Fruit fly (Drosophila melanogaster) whole organism, embryonic: ENCODE measurements around the gene CG4041.

Experiments used
- Mad ChIP-seq: fragments of 200-800 bp; sonication (Bioruptor generic); optimal IDR thresholded peaks from 2 replicates; lab custom pipeline; 2016; ENCODE audit warnings: missing biosample characterization, missing genetic modification characterization
- az2 ChIP-seq: fragments of 200-800 bp; sonication (Bioruptor generic); optimal IDR thresholded peaks from 3 replicates; lab custom pipeline; 2016; ENCODE audit warnings: missing biosample characterization, missing genetic modification characterization
- ewg ChIP-seq: fragments of 200-800 bp; sonication (Bioruptor generic); optimal IDR thresholded peaks from 3 replicates; lab custom pipeline; 2017; ENCODE audit warnings: mild to moderate bottlenecking, missing biosample characterization, missing genetic modification reagents, missing genetic modification characterization
- gt ChIP-seq: fragments of 200-800 bp; sonication (Bioruptor generic); IDR thresholded peaks from 2 replicates; pipeline ENCODE4 v1.3.6; 2022; ENCODE audit warnings: missing biosample characterization, missing genetic modification characterization
- mam ChIP-seq: fragments of 200-800 bp; sonication (Bioruptor generic); optimal IDR thresholded peaks from 3 replicates; lab custom pipeline; 2016; ENCODE audit warnings: missing biosample characterization, missing genetic modification characterization

- TF ChIP-seq gt (GFP tag; lab: Robert Waterston, UW), result no peak
- peak; percentile 15 for TF ChIP-seq az2 (GFP tag; lab: Kevin White, UChicago)
- TF ChIP-seq mam, result peak; percentile 27
- TF ChIP-seq ewg (GFP tag; lab: Kevin White, UChicago), result peak; percentile 31
- TF ChIP-seq Mad, result peak; percentile 9
Measured at dm6 chrX:4930100-4931010, 12.1 kb upstream of the CG4041 start.
